Worm (Caenorhabditis elegans) whole organism, L4/young adult: ENCODE measurements around the gene F33G12.3.

Source experiments
- W03F9.2 ChIP-seq: fragments of 150-350 bp; optimal IDR thresholded peaks from 2 replicates; lab custom pipeline; 2014; ENCODE audit warnings: missing biosample characterization, missing genetic modification characterization
- dao-5 ChIP-seq: sonication (generic microtip); optimal IDR thresholded peaks from 2 replicates; lab custom pipeline; 2016; ENCODE audit warnings: missing genotype, missing genetic modification characterization, moderate library complexity, missing compliant biosample characterization
- him-1 ChIP-seq: sonication (generic microtip); optimal IDR thresholded peaks from 2 replicates; lab custom pipeline; 2016; ENCODE audit warnings: missing genotype, missing genetic modification reagents, missing genetic modification characterization, missing compliant biosample characterization

DNA sequence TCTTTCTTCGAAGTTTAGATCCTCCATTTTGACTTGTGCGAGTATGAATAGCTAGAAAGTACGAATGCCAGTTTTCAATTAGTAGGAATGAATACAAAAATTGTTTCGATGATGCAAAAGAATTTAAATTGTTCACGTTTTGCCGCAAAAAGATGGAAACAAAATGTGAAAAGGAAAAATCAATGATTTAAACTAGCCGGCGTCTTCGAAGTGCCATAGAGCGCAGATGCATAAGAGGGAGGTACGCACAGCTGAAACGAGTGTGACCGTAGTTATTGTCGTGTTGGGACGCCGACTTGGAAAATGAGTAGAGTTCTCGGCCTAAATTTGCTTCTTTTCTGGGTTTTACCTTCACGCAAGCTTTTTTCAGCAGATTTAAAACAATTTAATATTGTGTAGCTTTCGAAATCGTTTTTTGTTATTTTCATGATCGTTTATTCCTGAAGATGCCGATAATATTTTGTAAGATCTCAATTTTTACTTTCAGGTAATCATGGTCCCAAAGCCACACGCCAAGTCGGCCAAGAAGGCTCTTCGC lies 21.4 kb upstream of the F33G12.3 start, which contains the start of the genes ify-1 and rpl-22:
- TF ChIP-seq him-1, result peak; percentile 76
- peak; percentile 94 for TF ChIP-seq W03F9.2 (tag; lab: Kevin White, UChicago)
- no peak for TF ChIP-seq dao-5
